Fruit fly (Drosophila melanogaster) whole organism, embryonic: ENCODE data around the gene Atu.
A peak's percentile ranks its signal among the peaks of the same experiment; 100 is the strongest.

Source experiments
- Ada2b ChIP-seq: fragments of 200-800 bp; sonication (Bioruptor generic); IDR thresholded peaks from 2 replicates; pipeline ENCODE4 v1.3.6; 2022; ENCODE audit warnings: missing biosample characterization, missing genetic modification characterization
- B-H1 ChIP-seq: fragments of 200-800 bp; sonication (Bioruptor generic); IDR thresholded peaks from 3 replicates; pipeline ENCODE4 v1.3.6; 2022; ENCODE audit warnings: missing biosample characterization, missing genetic modification characterization
- B-H2 ChIP-seq: fragments of 200-800 bp; sonication (Bioruptor generic); optimal IDR thresholded peaks from 2 replicates; lab custom pipeline; 2018; ENCODE audit warnings: missing biosample characterization, mild to moderate bottlenecking, missing genetic modification characterization
- CG10565 ChIP-seq: fragments of 200-800 bp; sonication (Bioruptor generic); optimal IDR thresholded peaks from 3 replicates; lab custom pipeline; 2016; ENCODE audit warnings: missing biosample characterization, mild to moderate bottlenecking, missing genetic modification characterization
- CG11504 ChIP-seq: fragments of 200-800 bp; sonication (Bioruptor generic); optimal IDR thresholded peaks from 3 replicates; lab custom pipeline; 2019; ENCODE audit warnings: missing biosample characterization, mild to moderate bottlenecking, missing genetic modification characterization, moderate library complexity
- CG11695 ChIP-seq: fragments of 200-800 bp; sonication (Bioruptor generic); IDR thresholded peaks from 3 replicates; pipeline ENCODE4 v1.3.6; 2022; ENCODE audit warnings: missing biosample characterization, missing genetic modification characterization
- CG12155 ChIP-seq: fragments of 200-800 bp; sonication (Bioruptor generic); optimal IDR thresholded peaks from 3 replicates; lab custom pipeline; 2016; ENCODE audit warnings: missing biosample characterization, missing genetic modification characterization
- CG1233 ChIP-seq: fragments of 200-800 bp; sonication (Bioruptor generic); optimal IDR thresholded peaks from 4 replicates; lab custom pipeline; 2018; ENCODE audit warnings: missing biosample characterization, mild to moderate bottlenecking, missing genetic modification characterization
- CG12659 ChIP-seq: fragments of 200-800 bp; sonication (Bioruptor generic); optimal IDR thresholded peaks from 3 replicates; lab custom pipeline; 2017; ENCODE audit warnings: mild to moderate bottlenecking, missing biosample characterization, missing genetic modification reagents, missing genetic modification characterization
- CG13296 ChIP-seq: fragments of 200-800 bp; sonication (Bioruptor generic); optimal IDR thresholded peaks from 3 replicates; lab custom pipeline; 2018; ENCODE audit warnings: missing biosample characterization, mild to moderate bottlenecking, missing genetic modification characterization
- CG14050 ChIP-seq: fragments of 200-800 bp; sonication (Bioruptor generic); IDR thresholded peaks from 3 replicates; pipeline ENCODE4 v1.3.6; 2022; ENCODE audit warnings: missing biosample characterization, missing genetic modification characterization
- CG14860 ChIP-seq: fragments of 200-800 bp; sonication (Bioruptor generic); IDR thresholded peaks from 3 replicates; pipeline ENCODE4 v1.3.6; 2022; ENCODE audit warnings: missing biosample characterization, missing genetic modification characterization; ENCODE audit not compliant: partially characterized antibody
- CG15269 ChIP-seq: fragments of 200-800 bp; sonication (Bioruptor generic); optimal IDR thresholded peaks from 2 replicates; lab custom pipeline; 2018; ENCODE audit warnings: missing biosample characterization, mild to moderate bottlenecking, missing genetic modification characterization, moderate library complexity
- CG3065 ChIP-seq: fragments of 200-800 bp; sonication (Bioruptor generic); optimal IDR thresholded peaks from 2 replicates; lab custom pipeline; 2016; ENCODE audit warnings: missing biosample characterization, missing genetic modification characterization
- CG32772 ChIP-seq: fragments of 200-800 bp; sonication (Bioruptor generic); IDR thresholded peaks from 2 replicates; pipeline ENCODE4 v1.3.6; 2022; ENCODE audit warnings: missing biosample characterization, missing genetic modification characterization
- CG34376 ChIP-seq: fragments of 200-800 bp; sonication (Bioruptor generic); optimal IDR thresholded peaks from 2 replicates; lab custom pipeline; 2018; ENCODE audit warnings: missing biosample characterization, mild to moderate bottlenecking, missing genetic modification characterization
- CG4328 ChIP-seq: fragments of 200-800 bp; sonication (Bioruptor generic); optimal IDR thresholded peaks from 3 replicates; lab custom pipeline; 2017; ENCODE audit warnings: missing biosample characterization, missing genetic modification reagents, missing genetic modification characterization
- CG6254 ChIP-seq: fragments of 200-800 bp; sonication (Bioruptor generic); optimal IDR thresholded peaks from 3 replicates; lab custom pipeline; 2017; ENCODE audit warnings: mild to moderate bottlenecking, missing biosample characterization, missing genetic modification reagents, missing genetic modification characterization
- CG7745 ChIP-seq: fragments of 200-800 bp; sonication (Bioruptor generic); optimal IDR thresholded peaks from 2 replicates; lab custom pipeline; 2018; ENCODE audit warnings: missing biosample characterization, mild to moderate bottlenecking, missing genetic modification characterization, moderate library complexity
- CG7963 ChIP-seq: fragments of 200-800 bp; sonication (Bioruptor generic); IDR thresholded peaks from 3 replicates; pipeline ENCODE4 v1.3.6; 2022; ENCODE audit warnings: missing biosample characterization, missing genetic modification characterization; ENCODE audit not compliant: partially characterized antibody
- CG7987 ChIP-seq: fragments of 200-800 bp; sonication (Bioruptor generic); optimal IDR thresholded peaks from 2 replicates; lab custom pipeline; 2018; ENCODE audit warnings: missing biosample characterization, mild to moderate bottlenecking, missing genetic modification characterization, moderate library complexity
- CG9797 ChIP-seq: fragments of 200-800 bp; sonication (Bioruptor generic); optimal IDR thresholded peaks from 3 replicates; lab custom pipeline; 2018; ENCODE audit warnings: missing biosample characterization, mild to moderate bottlenecking, missing genetic modification characterization
- Ets65A ChIP-seq: fragments of 200-800 bp; sonication (Bioruptor generic); peaks from one replicate; lab custom pipeline; 2016; ENCODE audit warnings: missing biosample characterization, missing genetic modification characterization
- Fer2 ChIP-seq: fragments of 200-800 bp; sonication (Bioruptor generic); optimal IDR thresholded peaks from 2 replicates; lab custom pipeline; 2018; ENCODE audit warnings: missing biosample characterization, mild to moderate bottlenecking, missing genetic modification characterization, moderate library complexity
- HLH3B ChIP-seq: fragments of 200-800 bp; sonication (Bioruptor generic); IDR thresholded peaks from 2 replicates; pipeline ENCODE4 v1.3.6; 2022; ENCODE audit warnings: missing biosample characterization, missing genetic modification characterization
- HLH54F ChIP-seq: fragments of 200-800 bp; sonication (Bioruptor generic); optimal IDR thresholded peaks from 3 replicates; lab custom pipeline; 2016; ENCODE audit warnings: missing biosample characterization, missing genetic modification characterization
- HmgZ ChIP-seq: fragments of 200-800 bp; sonication (Bioruptor generic); optimal IDR thresholded peaks from 2 replicates; lab custom pipeline; 2018; ENCODE audit warnings: missing biosample characterization, mild to moderate bottlenecking, missing genetic modification characterization
- Lhr ChIP-seq: fragments of 200-800 bp; sonication (Bioruptor generic); optimal IDR thresholded peaks from 3 replicates; lab custom pipeline; 2017; ENCODE audit warnings: mild to moderate bottlenecking, missing biosample characterization, missing genetic modification reagents, missing genetic modification characterization
- Mad ChIP-seq: fragments of 200-800 bp; sonication (Bioruptor generic); optimal IDR thresholded peaks from 2 replicates; lab custom pipeline; 2016; ENCODE audit warnings: missing biosample characterization, missing genetic modification characterization
- Myb ChIP-seq: fragments of 200-800 bp; sonication (Bioruptor generic); optimal IDR thresholded peaks from 2 replicates; lab custom pipeline; 2016; ENCODE audit warnings: missing biosample characterization, missing genetic modification characterization
- NC2β ChIP-seq: fragments of 200-800 bp; sonication (Bioruptor generic); optimal IDR thresholded peaks from 2 replicates; lab custom pipeline; 2016; ENCODE audit warnings: missing biosample characterization, missing genetic modification characterization
- Nf-YA ChIP-seq: fragments of 200-800 bp; sonication (Bioruptor generic); IDR thresholded peaks from 2 replicates; pipeline ENCODE4 v1.3.6; 2022; ENCODE audit warnings: missing biosample characterization, missing genetic modification characterization
- ap ChIP-seq: fragments of 200-800 bp; sonication (Bioruptor generic); IDR thresholded peaks from 2 replicates; pipeline ENCODE4 v1.3.6; 2022; ENCODE audit warnings: missing biosample characterization, missing genetic modification characterization
- ato ChIP-seq: fragments of 200-800 bp; sonication (Bioruptor generic); IDR thresholded peaks from 2 replicates; pipeline ENCODE4 v1.3.6; 2022; ENCODE audit warnings: missing biosample characterization, missing genetic modification characterization; ENCODE audit not compliant: partially characterized antibody
- cad ChIP-seq: fragments of >200 bp; optimal IDR thresholded peaks from 2 replicates; lab custom pipeline; 2017; ENCODE audit warnings: missing biosample characterization, missing genetic modification characterization
- crp ChIP-seq, 2 experiments: fragments of 200-800 bp; sonication (Bioruptor generic); optimal IDR thresholded peaks; 2 replicates in 1 of 2; 3 replicates in 1 of 2; lab custom pipeline; 2017; ENCODE audit warnings: missing biosample characterization in 2 of 2, missing genetic modification characterization in 2 of 2, mild to moderate bottlenecking in 1 of 2, moderate library complexity in 1 of 2
- dmrt11E ChIP-seq: fragments of 200-800 bp; sonication (Bioruptor generic); optimal IDR thresholded peaks from 3 replicates; lab custom pipeline; 2018; ENCODE audit warnings: missing biosample characterization, mild to moderate bottlenecking, missing genetic modification characterization, moderate library complexity
- eve ChIP-seq, 2 experiments: fragments of >200 bp; optimal IDR thresholded peaks; 2 replicates each; lab custom pipeline; 2017; ENCODE audit warnings: missing biosample characterization in 2 of 2, missing genetic modification characterization in 2 of 2
- ftz-f1 ChIP-seq: fragments of 200-800 bp; sonication (Bioruptor generic); optimal IDR thresholded peaks from 2 replicates; lab custom pipeline; 2016; ENCODE audit warnings: missing biosample characterization, missing genetic modification characterization
- gcm ChIP-seq: fragments of 200-800 bp; sonication (Bioruptor generic); optimal IDR thresholded peaks from 2 replicates; lab custom pipeline; 2019; ENCODE audit warnings: missing biosample characterization, mild to moderate bottlenecking, missing genetic modification characterization, moderate library complexity
- gcm2 ChIP-seq: fragments of 200-800 bp; sonication (Bioruptor generic); optimal IDR thresholded peaks from 2 replicates; lab custom pipeline; 2016; ENCODE audit warnings: missing biosample characterization, missing genetic modification characterization
- gsb ChIP-seq: fragments of 200-800 bp; sonication (Bioruptor generic); IDR thresholded peaks from 2 replicates; pipeline ENCODE4 v1.3.6; 2022; ENCODE audit warnings: missing biosample characterization, missing genetic modification characterization
- jigr1 ChIP-seq: fragments of 200-800 bp; sonication (Bioruptor generic); IDR thresholded peaks from 3 replicates; pipeline ENCODE4 v1.3.6; 2022; ENCODE audit warnings: missing biosample characterization, missing genetic modification characterization
- jumu ChIP-seq: fragments of 200-800 bp; sonication (Bioruptor generic); optimal IDR thresholded peaks from 3 replicates; lab custom pipeline; 2016; ENCODE audit warnings: missing biosample characterization, missing genetic modification characterization
- mam ChIP-seq: fragments of 200-800 bp; sonication (Bioruptor generic); optimal IDR thresholded peaks from 3 replicates; lab custom pipeline; 2016; ENCODE audit warnings: missing biosample characterization, missing genetic modification characterization
- pho ChIP-seq: fragments of 200-800 bp; sonication (Bioruptor generic); optimal IDR thresholded peaks from 2 replicates; lab custom pipeline; 2016; ENCODE audit warnings: missing biosample characterization, missing genetic modification characterization
- slp2 ChIP-seq: fragments of 200-800 bp; sonication (Bioruptor generic); optimal IDR thresholded peaks from 2 replicates; lab custom pipeline; 2016; ENCODE audit warnings: missing biosample characterization, missing genetic modification characterization
- stc ChIP-seq: fragments of 200-800 bp; sonication (Bioruptor generic); IDR thresholded peaks from 2 replicates; pipeline ENCODE4 v1.3.6; 2022; ENCODE audit warnings: missing biosample characterization, missing genetic modification characterization
- toy ChIP-seq: fragments of 200-800 bp; sonication (Bioruptor generic); IDR thresholded peaks from 2 replicates; pipeline ENCODE4 v1.3.6; 2022; ENCODE audit warnings: missing biosample characterization, missing genetic modification characterization
- zfh2 ChIP-seq: fragments of 200-800 bp; sonication (Bioruptor generic); optimal IDR thresholded peaks from 2 replicates; lab custom pipeline; 2016; ENCODE audit warnings: missing biosample characterization, missing genetic modification characterization

Atu gene

DNA sequence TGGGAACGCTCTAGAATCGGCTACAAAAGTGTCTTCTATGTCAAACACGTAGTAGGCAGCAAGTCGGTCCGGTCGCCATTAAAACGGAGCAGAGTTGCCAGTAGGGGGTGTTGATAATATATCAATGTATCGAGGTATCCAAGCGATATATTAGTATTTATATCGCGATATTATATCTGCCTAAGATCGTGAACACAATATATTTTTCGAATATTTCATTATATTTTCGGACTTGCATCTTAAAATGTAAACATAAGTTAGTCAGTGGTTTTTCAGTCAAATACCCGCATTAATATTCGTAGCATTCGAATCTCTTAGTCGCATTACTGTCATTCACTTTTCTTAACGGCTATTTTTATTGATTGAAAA is 46.7 kb downstream of the Atu start, which contains the start of gene CG2182 (continued):
- no peak for TF ChIP-seq gsb (GFP tag; lab: Robert Waterston, UW)
- TF ChIP-seq CG1233 (GFP tag; lab: Kevin White, UChicago): no peak
- no peak for TF ChIP-seq Nf-YA (GFP tag; lab: Robert Waterston, UW)
- TF ChIP-seq CG13296 (GFP tag; lab: Kevin White, UChicago): no peak
- peak; percentile 65; the same call in 2 of the 3 replicates for TF ChIP-seq CG7963
- no peak for TF ChIP-seq slp2 (GFP tag; lab: Kevin White, UChicago)
- TF ChIP-seq zfh2 (GFP tag; lab: Kevin White, UChicago): no peak
- TF ChIP-seq HLH3B (GFP tag; lab: Robert Waterston, UW): no peak
- no peak for TF ChIP-seq CG4328 (GFP tag; lab: Kevin White, UChicago)
- no peak for TF ChIP-seq CG12155 (GFP tag; lab: Kevin White, UChicago)
- TF ChIP-seq jigr1 (GFP tag; lab: Robert Waterston, UW): no peak
- peak; percentile 83 for TF ChIP-seq ato (GFP tag; lab: Robert Waterston, UW)

DNA sequence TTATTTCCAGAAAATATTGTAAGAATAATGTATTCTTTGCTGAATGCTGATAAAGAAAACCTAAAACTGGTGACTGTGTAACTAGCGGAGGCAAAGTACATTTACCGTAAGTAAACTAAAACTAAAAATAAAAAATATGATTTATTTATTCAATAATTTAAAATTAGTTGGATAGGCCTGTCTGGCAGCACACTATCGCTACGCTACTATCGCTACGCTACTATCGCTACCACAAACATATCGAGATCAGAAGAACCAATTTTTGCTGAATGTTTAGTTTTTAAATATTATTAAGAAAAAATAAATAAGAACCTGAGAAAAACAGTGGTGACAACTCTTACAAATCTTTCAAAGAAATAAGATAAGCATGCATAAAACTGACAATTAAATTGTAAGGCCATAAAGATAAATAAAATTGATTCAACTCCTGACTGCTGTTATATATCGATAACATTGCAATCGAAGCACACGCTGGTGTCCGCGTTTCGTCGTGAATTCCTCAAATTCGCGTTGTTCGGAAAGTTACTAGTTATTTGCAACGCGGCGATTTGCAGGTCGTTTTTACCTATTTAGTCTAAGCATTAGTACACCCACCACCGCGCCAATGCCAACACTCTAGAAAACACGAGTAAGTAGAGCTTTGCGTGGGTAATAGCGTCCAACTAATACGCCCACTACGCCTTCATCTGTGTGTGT is 47.2 kb downstream of the Atu start, which contains the start of gene Wdr33:
Wdr33 (plus strand) TSS at position 438 of the 696 bp plus-strand sequence.
- no peak for TF ChIP-seq NC2β
- TF ChIP-seq B-H1 (GFP tag; lab: Robert Waterston, UW): no peak
- peak; percentile 20 for TF ChIP-seq Lhr
- no peak for TF ChIP-seq CG10565 (GFP tag; lab: Kevin White, UChicago)
- no peak for TF ChIP-seq B-H2
- TF ChIP-seq CG14860: peak; percentile 83
- no peak for TF ChIP-seq eve (GFP tag; optimal IDR thresholded peaks at IDR 0.05; lab: Kevin White, UChicago)
- no peak for TF ChIP-seq Ada2b (GFP tag; lab: Robert Waterston, UW)
- TF ChIP-seq Mad (GFP tag; lab: Kevin White, UChicago): no peak
- TF ChIP-seq CG7745 (tag; lab: Kevin White, UChicago): no peak
- TF ChIP-seq toy (GFP tag; lab: Robert Waterston, UW): no peak
- no peak for TF ChIP-seq CG11695
- no peak for TF ChIP-seq CG34376 (GFP tag; lab: Kevin White, UChicago)
- TF ChIP-seq HLH54F: no peak
- TF ChIP-seq Fer2: peak; percentile 36
- TF ChIP-seq CG7987 (GFP tag; lab: Kevin White, UChicago): no peak
- no peak for TF ChIP-seq cad (GFP tag; lab: Kevin White, UChicago)
- no peak for TF ChIP-seq CG6254 (GFP tag; lab: Kevin White, UChicago)
- TF ChIP-seq CG12659 (GFP tag; lab: Kevin White, UChicago): peak; percentile 43
- TF ChIP-seq CG1233 (GFP tag; lab: Kevin White, UChicago): no peak
- no peak for TF ChIP-seq gcm2
- no peak for TF ChIP-seq Ets65A (GFP tag; lab: Kevin White, UChicago)
- TF ChIP-seq dmrt11E: peak; percentile 28
- TF ChIP-seq CG32772 (GFP tag; lab: Robert Waterston, UW): no peak
- no peak for TF ChIP-seq mam (GFP tag; lab: Kevin White, UChicago)
- no peak for TF ChIP-seq CG11504
- TF ChIP-seq Myb (GFP tag; lab: Kevin White, UChicago): peak; percentile 5
- TF ChIP-seq CG3065 (GFP tag; lab: Kevin White, UChicago): no peak
- TF ChIP-seq crp (GFP tag; optimal IDR thresholded peaks at IDR 0.05; lab: Kevin White, UChicago): no peak
- no peak for TF ChIP-seq gcm (GFP tag; lab: Kevin White, UChicago)
- TF ChIP-seq ap (GFP tag; lab: Robert Waterston, UW): no peak
- TF ChIP-seq pho (GFP tag; lab: Kevin White, UChicago): no peak
- no peak for TF ChIP-seq ftz-f1 (GFP tag; lab: Kevin White, UChicago)
- no peak for TF ChIP-seq CG14050
- TF ChIP-seq stc (GFP tag; lab: Robert Waterston, UW): no peak
- TF ChIP-seq HmgZ: no peak
- peak; percentile 37 for TF ChIP-seq CG15269 (tag; lab: Kevin White, UChicago)
- TF ChIP-seq jumu (GFP tag; lab: Kevin White, UChicago): no peak
- no peak for TF ChIP-seq CG9797 (GFP tag; lab: Kevin White, UChicago)
